Fruit fly (Drosophila melanogaster) whole organism, embryonic: ENCODE results near the gene Sam-S.

Source experiments
- ATbp ChIP-seq: fragments of 200-800 bp; sonication (Bioruptor generic); optimal IDR thresholded peaks from 2 replicates; lab custom pipeline; 2017; ENCODE audit warnings: missing biosample characterization, mild to moderate bottlenecking, missing genetic modification characterization, missing genetic modification reagents
- Ada2b ChIP-seq: fragments of 200-800 bp; sonication (Bioruptor generic); IDR thresholded peaks from 2 replicates; pipeline ENCODE4 v1.3.6; 2022; ENCODE audit warnings: missing biosample characterization, missing genetic modification characterization
- B-H2 ChIP-seq: fragments of 200-800 bp; sonication (Bioruptor generic); optimal IDR thresholded peaks from 2 replicates; lab custom pipeline; 2018; ENCODE audit warnings: missing biosample characterization, mild to moderate bottlenecking, missing genetic modification characterization
- CG11085 ChIP-seq: fragments of 200-800 bp; sonication (Bioruptor generic); IDR thresholded peaks from 2 replicates; pipeline ENCODE4 v1.3.6; 2022; ENCODE audit warnings: missing biosample characterization, missing genetic modification characterization
- CG11398 ChIP-seq: fragments of 200-800 bp; sonication (Bioruptor generic); optimal IDR thresholded peaks from 2 replicates; lab custom pipeline; 2016; ENCODE audit warnings: missing biosample characterization, missing genetic modification characterization
- CG11504 ChIP-seq: fragments of 200-800 bp; sonication (Bioruptor generic); optimal IDR thresholded peaks from 3 replicates; lab custom pipeline; 2019; ENCODE audit warnings: missing biosample characterization, mild to moderate bottlenecking, missing genetic modification characterization, moderate library complexity
- CG12071 ChIP-seq: fragments of 200-800 bp; sonication (Bioruptor generic); optimal IDR thresholded peaks from 3 replicates; lab custom pipeline; 2018; ENCODE audit warnings: missing biosample characterization, mild to moderate bottlenecking, missing genetic modification characterization
- CG13775 ChIP-seq: fragments of 200-800 bp; sonication (Bioruptor generic); optimal IDR thresholded peaks from 3 replicates; lab custom pipeline; 2017; ENCODE audit warnings: missing biosample characterization, mild to moderate bottlenecking, missing genetic modification characterization
- CG14710 ChIP-seq: fragments of 200-800 bp; sonication (Bioruptor generic); optimal IDR thresholded peaks from 3 replicates; lab custom pipeline; 2019; ENCODE audit warnings: missing biosample characterization, mild to moderate bottlenecking, missing genetic modification characterization, moderate library complexity
- CG14965 ChIP-seq: fragments of 200-800 bp; sonication (Bioruptor generic); optimal IDR thresholded peaks from 2 replicates; lab custom pipeline; 2016; ENCODE audit warnings: missing biosample characterization, missing genetic modification characterization, borderline replicate concordance
- CG1602 ChIP-seq: fragments of 200-800 bp; sonication (Bioruptor generic); optimal IDR thresholded peaks from 3 replicates; lab custom pipeline; 2016; ENCODE audit warnings: missing biosample characterization, missing genetic modification characterization
- CG17359 ChIP-seq: fragments of 200-800 bp; sonication (Bioruptor generic); optimal IDR thresholded peaks from 3 replicates; lab custom pipeline; 2018; ENCODE audit warnings: missing biosample characterization, mild to moderate bottlenecking, missing genetic modification characterization, moderate library complexity
- CG2889 ChIP-seq: fragments of 200-800 bp; sonication (Bioruptor generic); IDR thresholded peaks from 3 replicates; pipeline ENCODE4 v1.3.6; 2022; ENCODE audit warnings: missing biosample characterization, missing genetic modification characterization
- CG30431 ChIP-seq: fragments of 200-800 bp; sonication (Bioruptor generic); optimal IDR thresholded peaks from 2 replicates; lab custom pipeline; 2017; ENCODE audit warnings: missing biosample characterization, missing genetic modification characterization
- CG34422 ChIP-seq: fragments of 200-800 bp; sonication (Bioruptor generic); IDR thresholded peaks from 3 replicates; pipeline ENCODE4 v1.3.6; 2022; ENCODE audit warnings: missing biosample characterization, missing genetic modification characterization
- CG4360 ChIP-seq: fragments of 200-800 bp; sonication (Bioruptor generic); IDR thresholded peaks from 2 replicates; pipeline ENCODE4 v1.3.6; 2022; ENCODE audit warnings: missing biosample characterization, missing genetic modification characterization
- CG4404 ChIP-seq: fragments of 200-800 bp; sonication (Bioruptor generic); IDR thresholded peaks from 2 replicates; pipeline ENCODE4 v1.3.6; 2022; ENCODE audit warnings: missing biosample characterization, missing genetic modification characterization
- CG5245 ChIP-seq: fragments of 200-800 bp; sonication (Bioruptor generic); optimal IDR thresholded peaks from 3 replicates; lab custom pipeline; 2016; ENCODE audit warnings: missing biosample characterization, missing genetic modification characterization
- CG6683 ChIP-seq: fragments of 200-800 bp; sonication (Bioruptor generic); optimal IDR thresholded peaks from 2 replicates; lab custom pipeline; 2017; ENCODE audit warnings: missing biosample characterization, mild to moderate bottlenecking, missing genetic modification characterization, missing genetic modification reagents
- CG6791 ChIP-seq: fragments of 200-800 bp; sonication (Bioruptor generic); IDR thresholded peaks from 3 replicates; pipeline ENCODE4 v1.3.6; 2022; ENCODE audit warnings: missing biosample characterization, missing genetic modification characterization; ENCODE audit not compliant: partially characterized antibody
- CG8478 ChIP-seq: fragments of >200 bp; optimal IDR thresholded peaks from 2 replicates; lab custom pipeline; 2018
- CHES-1-like ChIP-seq: fragments of 200-800 bp; sonication (Bioruptor generic); optimal IDR thresholded peaks from 2 replicates; lab custom pipeline; 2016; ENCODE audit warnings: missing biosample characterization, missing genetic modification characterization
- Dip2 ChIP-seq: fragments of 200-800 bp; sonication (Bioruptor generic); IDR thresholded peaks from 2 replicates; pipeline ENCODE4 v1.3.6; 2022; ENCODE audit warnings: missing biosample characterization, missing genetic modification characterization
- Fer1 ChIP-seq: fragments of 200-800 bp; sonication (Bioruptor generic); optimal IDR thresholded peaks from 2 replicates; lab custom pipeline; 2017; ENCODE audit warnings: missing biosample characterization, mild to moderate bottlenecking, missing genetic modification characterization
- HLH4C ChIP-seq: fragments of 200-800 bp; sonication (Bioruptor generic); IDR thresholded peaks from 3 replicates; pipeline ENCODE4 v1.3.6; 2022; ENCODE audit warnings: missing biosample characterization, missing genetic modification characterization; ENCODE audit not compliant: partially characterized antibody
- Neu2 ChIP-seq: fragments of 200-800 bp; sonication (Bioruptor generic); optimal IDR thresholded peaks from 3 replicates; lab custom pipeline; 2016; ENCODE audit warnings: missing biosample characterization, missing genetic modification characterization, borderline replicate concordance
- Oaz ChIP-seq: fragments of 200-800 bp; sonication (Bioruptor generic); IDR thresholded peaks from 2 replicates; pipeline ENCODE4 v1.3.6; 2022; ENCODE audit warnings: missing biosample characterization, missing genetic modification characterization
- Side ChIP-seq: fragments of 200-800 bp; sonication (Bioruptor generic); optimal IDR thresholded peaks from 2 replicates; lab custom pipeline; 2016; ENCODE audit warnings: missing biosample characterization, missing genetic modification characterization
- Spps ChIP-seq: fragments of 200-800 bp; sonication (Bioruptor generic); optimal IDR thresholded peaks from 2 replicates; lab custom pipeline; 2018; ENCODE audit warnings: missing biosample characterization, mild to moderate bottlenecking, missing genetic modification characterization
- Sry-β ChIP-seq: fragments of 200-800 bp; sonication (Bioruptor generic); optimal IDR thresholded peaks from 2 replicates; lab custom pipeline; 2018; ENCODE audit warnings: missing biosample characterization, mild to moderate bottlenecking, missing genetic modification characterization, moderate library complexity
- ash1 ChIP-seq: fragments of 200-800 bp; sonication (Bioruptor generic); optimal IDR thresholded peaks from 2 replicates; lab custom pipeline; 2018; ENCODE audit warnings: missing biosample characterization, mild to moderate bottlenecking, missing genetic modification characterization
- bbx ChIP-seq: fragments of 200-800 bp; sonication (Bioruptor generic); IDR thresholded peaks from 2 replicates; pipeline ENCODE4 v1.3.6; 2022; ENCODE audit warnings: missing biosample characterization, missing genetic modification characterization; ENCODE audit not compliant: partially characterized antibody
- bowl ChIP-seq: fragments of 200-800 bp; sonication (Bioruptor generic); IDR thresholded peaks from 2 replicates; pipeline ENCODE4 v1.3.6; 2022; ENCODE audit warnings: missing biosample characterization, missing genetic modification characterization
- caup ChIP-seq: fragments of 200-800 bp; sonication (Bioruptor generic); optimal IDR thresholded peaks from 3 replicates; lab custom pipeline; 2017; ENCODE audit warnings: missing biosample characterization, mild to moderate bottlenecking, missing genetic modification characterization, moderate library complexity; ENCODE audit not compliant: severe bottlenecking
- fru ChIP-seq: fragments of >200 bp; optimal IDR thresholded peaks from 2 replicates; lab custom pipeline; 2017
- gcm ChIP-seq: fragments of 200-800 bp; sonication (Bioruptor generic); optimal IDR thresholded peaks from 2 replicates; lab custom pipeline; 2019; ENCODE audit warnings: missing biosample characterization, mild to moderate bottlenecking, missing genetic modification characterization, moderate library complexity
- gcm2 ChIP-seq: fragments of 200-800 bp; sonication (Bioruptor generic); optimal IDR thresholded peaks from 2 replicates; lab custom pipeline; 2016; ENCODE audit warnings: missing biosample characterization, missing genetic modification characterization
- hkb ChIP-seq, 2 experiments: fragments of 200-800 bp in 1 of 2; fragments of >200 bp in 1 of 2; sonication (Bioruptor generic) in 1 of 2; IDR thresholded peaks in 1 of 2; optimal IDR thresholded peaks in 1 of 2; 2 replicates each; pipeline versions ENCODE4 v1.3.6 to Lab custom; 2017 to 2022; ENCODE audit warnings: missing biosample characterization in 1 of 2, missing genetic modification characterization in 1 of 2
- jigr1 ChIP-seq: fragments of 200-800 bp; sonication (Bioruptor generic); IDR thresholded peaks from 3 replicates; pipeline ENCODE4 v1.3.6; 2022; ENCODE audit warnings: missing biosample characterization, missing genetic modification characterization
- jing ChIP-seq: fragments of 200-800 bp; sonication (Bioruptor generic); optimal IDR thresholded peaks from 2 replicates; lab custom pipeline; 2018; ENCODE audit warnings: missing biosample characterization, mild to moderate bottlenecking, missing genetic modification characterization
- kay ChIP-seq: fragments of 200-800 bp; sonication (Bioruptor generic); optimal IDR thresholded peaks from 2 replicates; lab custom pipeline; 2016; ENCODE audit warnings: missing biosample characterization, missing genetic modification characterization
- kni ChIP-seq: fragments of 200-800 bp; sonication (Bioruptor generic); optimal IDR thresholded peaks from 3 replicates; lab custom pipeline; 2017; ENCODE audit warnings: mild to moderate bottlenecking, missing biosample characterization, missing genetic modification reagents, missing genetic modification characterization
- peb ChIP-seq: fragments of 200-800 bp; sonication (Bioruptor generic); IDR thresholded peaks from 2 replicates; pipeline ENCODE4 v1.3.6; 2022; ENCODE audit warnings: missing biosample characterization, missing genetic modification characterization
- schlank ChIP-seq: fragments of 200-800 bp; sonication (Bioruptor generic); optimal IDR thresholded peaks from 2 replicates; lab custom pipeline; 2018; ENCODE audit warnings: missing biosample characterization, mild to moderate bottlenecking, missing genetic modification characterization
- sima ChIP-seq: fragments of 200-800 bp; sonication (Bioruptor generic); optimal IDR thresholded peaks from 2 replicates; lab custom pipeline; 2016; ENCODE audit warnings: missing biosample characterization, missing genetic modification characterization
- slou ChIP-seq: fragments of 200-800 bp; sonication (Bioruptor generic); optimal IDR thresholded peaks from 3 replicates; lab custom pipeline; 2016; ENCODE audit warnings: missing biosample characterization, missing genetic modification characterization
- sug ChIP-seq: fragments of 200-800 bp; optimal IDR thresholded peaks from 2 replicates; lab custom pipeline; 2019; ENCODE audit warnings: missing biosample characterization, mild to moderate bottlenecking, missing genetic modification characterization, moderate library complexity
- tx ChIP-seq: fragments of 200-800 bp; sonication (Bioruptor generic); optimal IDR thresholded peaks from 2 replicates; lab custom pipeline; 2016; ENCODE audit warnings: missing biosample characterization, missing genetic modification characterization
- zen ChIP-seq: fragments of 200-800 bp; sonication (Bioruptor generic); optimal IDR thresholded peaks from 3 replicates; lab custom pipeline; 2018; ENCODE audit warnings: missing biosample characterization, mild to moderate bottlenecking, missing genetic modification characterization, moderate library complexity

Sam-S gene

DNA sequence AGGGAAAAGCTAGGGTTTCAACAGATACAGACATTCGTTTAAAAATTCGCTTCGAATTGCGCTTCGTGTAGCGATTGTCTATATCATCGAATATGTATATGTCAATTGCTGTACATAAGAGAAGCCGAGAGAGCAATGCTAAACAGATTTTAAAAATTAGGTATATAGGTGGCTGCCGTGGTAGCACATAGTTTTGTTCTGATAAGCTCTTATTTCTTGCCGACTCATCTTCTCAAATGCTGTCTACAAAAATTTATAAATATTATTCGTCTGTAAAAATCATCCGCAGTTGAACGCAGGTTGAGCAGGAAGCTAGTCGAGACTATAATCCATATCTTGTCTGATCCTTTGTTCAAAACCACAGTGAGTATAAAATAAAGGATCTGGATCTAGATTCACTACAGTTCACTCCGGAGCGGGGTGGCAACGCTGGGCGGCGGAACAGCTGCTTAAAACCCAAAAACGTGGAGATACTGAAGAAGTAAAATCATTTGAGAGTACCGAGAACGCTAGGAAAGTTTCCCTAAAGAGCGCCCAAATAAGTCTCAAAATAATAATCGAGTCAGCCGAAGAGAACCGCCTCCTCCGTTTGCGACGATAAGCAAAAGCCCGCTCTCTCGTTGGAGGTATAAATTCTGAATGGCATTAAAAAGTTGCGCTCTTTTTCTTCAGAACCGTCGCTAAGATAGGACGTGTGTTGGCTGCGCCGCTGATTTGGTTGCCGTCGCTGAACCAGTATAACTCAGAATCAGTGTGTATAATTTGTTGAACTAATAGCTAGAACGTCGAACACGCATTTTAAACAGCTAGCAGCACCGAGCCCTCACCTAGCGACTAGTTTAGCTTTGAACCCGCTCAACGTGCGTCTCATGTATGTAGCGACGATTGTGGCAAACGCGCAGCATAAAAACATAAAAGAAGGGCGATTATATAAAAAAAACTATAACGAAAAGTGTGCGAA is 1.1 kb downstream of the Sam-S start (continued):
- TF ChIP-seq CG4404 (GFP tag; lab: Robert Waterston, UW): no peak
- TF ChIP-seq CG30431 (GFP tag; lab: Kevin White, UChicago): no peak
- TF ChIP-seq caup (GFP tag; lab: Kevin White, UChicago): peak; percentile 25
- TF ChIP-seq Side (GFP tag; lab: Kevin White, UChicago): no peak
- no peak for TF ChIP-seq jigr1
- TF ChIP-seq hkb (optimal IDR thresholded peaks at IDR 0.05; lab: Kevin White, UChicago): no peak
- 0 out of 2 replicates have a peak, but pooled peaks have one; percentile 9 for TF ChIP-seq hkb (GFP tag; IDR thresholded peaks at IDR 0.05; lab: Robert Waterston, UW)
- no peak for TF ChIP-seq slou (GFP tag; lab: Kevin White, UChicago)
- TF ChIP-seq CG2889 (GFP tag; lab: Robert Waterston, UW): no peak
- no peak for TF ChIP-seq CG6791 (GFP tag; lab: Robert Waterston, UW)
- TF ChIP-seq CG17359: no peak
- TF ChIP-seq sima: no peak
- peak; percentile 43; the same call in 1 of the 2 replicates for TF ChIP-seq bbx
- TF ChIP-seq CHES-1-like: no peak
- TF ChIP-seq Oaz (GFP tag; lab: Robert Waterston, UW): no peak
- no peak for TF ChIP-seq Neu2
- no peak for TF ChIP-seq zen (tag; lab: Kevin White, UChicago)
- TF ChIP-seq CG14965 (GFP tag; lab: Kevin White, UChicago): no peak
- no peak for TF ChIP-seq CG11504 (tag; lab: Kevin White, UChicago)
- no peak for TF ChIP-seq CG34422 (GFP tag; lab: Robert Waterston, UW)
- no peak for TF ChIP-seq CG5245 (GFP tag; lab: Kevin White, UChicago)
- no peak for TF ChIP-seq CG8478 (lab: Kevin White, UChicago)
- TF ChIP-seq Ada2b (GFP tag; lab: Robert Waterston, UW): no peak
- TF ChIP-seq CG14710: peak; percentile 16
- TF ChIP-seq ATbp (GFP tag; lab: Kevin White, UChicago): no peak
- peak; percentile 29 for TF ChIP-seq B-H2 (GFP tag; lab: Kevin White, UChicago)
- TF ChIP-seq Dip2 (GFP tag; lab: Robert Waterston, UW): no peak
- TF ChIP-seq CG11398 (GFP tag; lab: Kevin White, UChicago): no peak
- no peak for TF ChIP-seq peb (GFP tag; lab: Robert Waterston, UW)
- no peak for TF ChIP-seq CG12071 (GFP tag; lab: Kevin White, UChicago)
- TF ChIP-seq tx (GFP tag; lab: Kevin White, UChicago): no peak
- TF ChIP-seq schlank (tag; lab: Kevin White, UChicago): no peak
- TF ChIP-seq gcm: peak; percentile 59
- peak; percentile 70 for TF ChIP-seq Fer1 (GFP tag; lab: Kevin White, UChicago)
- no peak for TF ChIP-seq fru
- no peak for TF ChIP-seq Spps (tag; lab: Kevin White, UChicago)
- no peak for TF ChIP-seq ash1 (GFP tag; lab: Kevin White, UChicago)
- no peak for TF ChIP-seq jing (GFP tag; lab: Kevin White, UChicago)
- TF ChIP-seq CG4360: no peak
- no peak for TF ChIP-seq gcm2 (GFP tag; lab: Kevin White, UChicago)
- no peak for TF ChIP-seq CG1602 (GFP tag; lab: Kevin White, UChicago)
- TF ChIP-seq CG6683 (GFP tag; lab: Kevin White, UChicago): no peak
- TF ChIP-seq sug (tag; lab: Kevin White, UChicago): peak; percentile 2
- peak; percentile 55 for TF ChIP-seq Sry-β (GFP tag; lab: Kevin White, UChicago)
- TF ChIP-seq kni: peak; percentile 35
- 0 out of 3 replicates have a peak, but pooled peaks have one; percentile 23 for TF ChIP-seq HLH4C (GFP tag; lab: Robert Waterston, UW)
- no peak for TF ChIP-seq kay
- no peak for TF ChIP-seq CG13775 (GFP tag; lab: Kevin White, UChicago)
- TF ChIP-seq CG11085 (GFP tag; lab: Robert Waterston, UW): no peak
- TF ChIP-seq bowl (GFP tag; lab: Robert Waterston, UW): no peak
